Fruit fly (Drosophila melanogaster): ENCODE measurements around the gene CG8673.
A peak's percentile ranks its signal among the peaks of the same experiment; 100 is the strongest.

CG8673 gene

DNA sequence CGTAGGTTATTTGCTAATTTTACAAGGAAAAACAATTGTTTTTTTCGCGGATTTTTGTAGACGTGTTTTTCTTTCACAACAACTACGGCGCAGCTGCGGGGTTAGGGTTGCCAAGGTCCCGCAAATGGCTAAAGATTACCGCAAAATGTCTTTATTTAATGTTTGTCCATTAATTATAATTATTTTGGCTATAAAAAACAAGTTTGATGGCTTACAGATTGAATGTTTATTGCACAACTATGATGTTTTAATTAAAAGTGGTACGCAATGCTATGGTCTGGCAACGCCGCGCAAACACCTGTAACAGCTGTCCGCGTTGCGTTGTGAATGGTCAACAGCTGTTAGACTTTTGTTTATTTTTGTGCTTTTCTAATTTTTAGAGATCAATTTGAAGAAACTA, 32.6 kb downstream of the CG8673 start (continued):
- TF ChIP-seq dsx (GFP tag; optimal IDR thresholded peaks at IDR 0.05; ENCODE audit: poor library complexity, severe bottlenecking) (peak; percentile 53), fd59A (GFP tag; optimal IDR thresholded peaks at IDR 0.05) (peak; percentile 29), Eip75B (GFP tag; optimal IDR thresholded peaks at IDR 0.05) (peak; percentile 77), Hr38 (GFP tag; optimal IDR thresholded peaks at IDR 0.05) (no peak), CG16779 (tag; optimal IDR thresholded peaks at IDR 0.05) (no peak), Eip78C (GFP tag) (peak; percentile 92), CG6854 (GFP tag; optimal IDR thresholded peaks at IDR 0.05) (peak; percentile 7), Eip93F (GFP tag; optimal IDR thresholded peaks at IDR 0.05) (no peak), CG1621 (tag; optimal IDR thresholded peaks at IDR 0.05) (peak; percentile 37), Gug (GFP tag; IDR thresholded peaks at IDR 0.05) (no peak; the same call in 1 of the 2 replicates), CG7368 (GFP tag; optimal IDR thresholded peaks at IDR 0.05) (peak; percentile 55), pdm3 (GFP tag; optimal IDR thresholded peaks at IDR 0.05) (peak; percentile 78)

DNA sequence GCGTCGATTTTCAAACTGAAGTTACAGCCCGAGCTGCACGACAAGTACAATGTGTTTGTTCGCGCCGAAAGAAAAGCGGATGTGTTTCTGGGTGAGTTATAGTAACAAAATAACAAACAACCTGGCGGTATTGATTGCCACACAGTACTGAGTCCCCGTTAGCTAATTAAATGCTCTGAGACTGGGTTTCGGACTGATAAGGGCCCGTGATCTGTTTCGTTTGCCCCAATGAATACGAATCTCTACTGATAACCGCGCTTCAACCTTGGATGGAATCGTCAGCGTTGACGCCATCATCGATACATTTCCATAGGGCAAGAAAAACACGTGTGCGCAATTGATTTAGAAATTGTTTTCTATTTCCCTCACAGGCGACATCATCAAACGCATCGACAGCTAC, 33.0 kb downstream of the CG8673 start:
- no peak for TF ChIP-seq CG6808 (GFP tag; optimal IDR thresholded peaks at IDR 0.05)
- peak; percentile 75 for TF ChIP-seq svp (GFP tag)

DNA sequence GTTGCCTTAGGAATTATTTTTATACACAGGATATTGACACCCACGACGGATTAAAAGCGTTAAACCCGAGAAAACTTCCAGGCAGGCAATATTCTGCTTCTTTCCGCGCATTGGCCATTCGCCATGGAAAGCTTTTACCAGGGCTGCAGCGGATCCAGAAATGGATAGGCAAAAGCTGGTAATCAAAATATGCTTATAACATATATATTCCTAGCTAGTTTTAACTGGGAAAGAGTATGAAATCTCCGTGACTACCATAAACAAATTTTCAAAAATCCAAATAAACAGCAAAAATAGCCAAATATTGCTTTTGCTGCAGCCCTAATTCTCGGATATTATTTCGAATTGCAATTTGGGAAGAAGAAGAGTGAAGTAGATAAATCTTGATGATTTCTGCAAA, 35.4 kb downstream of the CG8673 start, which contains the start of the genes PAPLA1 and Rbsn-5:
TSS of gene PAPLA1 (minus strand) at position 141 of the 400 bp plus-strand sequence.
TSS of gene Rbsn-5 (plus strand) at position 335 of the 400 bp plus-strand sequence.
- TF ChIP-seq CG32006 (GFP tag; optimal IDR thresholded peaks at IDR 0.05) (peak; percentile 93), Blimp-1 (GFP tag; optimal IDR thresholded peaks at IDR 0.05) (peak; percentile 75), Eip78C (GFP tag) (peak; percentile 97), CG34406 (GFP tag; optimal IDR thresholded peaks at IDR 0.05) (peak; percentile 88), topi (GFP tag; optimal IDR thresholded peaks at IDR 0.05) (peak; percentile 94), CG8632 (GFP tag; optimal IDR thresholded peaks at IDR 0.05) (peak; percentile 87), Eip75B (GFP tag; optimal IDR thresholded peaks at IDR 0.05) (peak; percentile 95), CG3919 (GFP tag; optimal IDR thresholded peaks at IDR 0.05) (peak; percentile 95), Hr4 (GFP tag; optimal IDR thresholded peaks at IDR 0.05) (peak; percentile 96), CG16779 (tag; optimal IDR thresholded peaks at IDR 0.05) (peak; percentile 74), Smox (GFP tag; optimal IDR thresholded peaks at IDR 0.05) (peak; percentile 94), vri (GFP tag; optimal IDR thresholded peaks at IDR 0.05) (peak; percentile 92), Hr38 (GFP tag; optimal IDR thresholded peaks at IDR 0.05) (peak; percentile 76), CG1621 (tag; optimal IDR thresholded peaks at IDR 0.05) (peak; percentile 89), pdm3 (GFP tag; optimal IDR thresholded peaks at IDR 0.05) (peak; percentile 96), CG11762 (GFP tag; optimal IDR thresholded peaks at IDR 0.05; ENCODE audit: insufficient read depth) (peak; percentile 90), CG15336 (GFP tag; IDR thresholded peaks at IDR 0.05) (peak; percentile 82), dsx (GFP tag; optimal IDR thresholded peaks at IDR 0.05; ENCODE audit: poor library complexity, severe bottlenecking) (peak; percentile 84), CG9139 (GFP tag; optimal IDR thresholded peaks at IDR 0.05) (peak; percentile 62), CG6163 (GFP tag; IDR thresholded peaks at IDR 0.05) (peak; percentile 94), CG4318 (GFP tag; optimal IDR thresholded peaks at IDR 0.05) (peak; percentile 82), CG6854 (GFP tag; optimal IDR thresholded peaks at IDR 0.05) (peak; percentile 85), CG11902 (GFP tag; optimal IDR thresholded peaks at IDR 0.05) (peak; percentile 94), Eip93F (GFP tag; optimal IDR thresholded peaks at IDR 0.05) (peak; percentile 16), CG8319 (GFP tag; optimal IDR thresholded peaks at IDR 0.05) (peak; percentile 91), achi (GFP tag; optimal IDR thresholded peaks at IDR 0.05) (peak; percentile 93), ss (GFP tag; optimal IDR thresholded peaks at IDR 0.05) (peak; percentile 80 to 86), dac (GFP tag; optimal IDR thresholded peaks at IDR 0.05) (peak; percentile 89), esn (GFP tag; optimal IDR thresholded peaks at IDR 0.05) (peak; percentile 97), fd85E (GFP tag; optimal IDR thresholded peaks at IDR 0.05) (peak; percentile 68), cyc (GFP tag; optimal IDR thresholded peaks at IDR 0.05) (peak; percentile 97), CG7368 (GFP tag; optimal IDR thresholded peaks at IDR 0.05) (peak; percentile 90), fd59A (GFP tag; optimal IDR thresholded peaks at IDR 0.05) (peak; percentile 81), Ets21C (GFP tag; optimal IDR thresholded peaks at IDR 0.05) (peak; percentile 95), eg (GFP tag; IDR thresholded peaks at IDR 0.05) (peak; percentile 93), Sox14 (GFP tag; optimal IDR thresholded peaks at IDR 0.05) (peak; percentile 96), salr (GFP tag; optimal IDR thresholded peaks at IDR 0.05) (peak; percentile 82 to 87), CG31627 (GFP tag; optimal IDR thresholded peaks at IDR 0.05) (peak; percentile 98), Ets96B (tag; optimal IDR thresholded peaks at IDR 0.05) (peak; percentile 89), svp (GFP tag) (peak; percentile 98), acj6 (GFP tag; optimal IDR thresholded peaks at IDR 0.05) (peak; percentile 96), CG11294 (GFP tag; IDR thresholded peaks at IDR 0.05) (peak; percentile 86), Sox102F (GFP tag; optimal IDR thresholded peaks at IDR 0.05) (peak; percentile 94), Gug (GFP tag; IDR thresholded peaks at IDR 0.05) (peak; percentile 88)

Measured in whole organism, prepupa.